Worm (Caenorhabditis elegans) whole organism, L1 larva: ENCODE measurements around the gene F21C10.6.
A peak's percentile ranks its signal among the peaks of the same experiment; 100 is the strongest.

Experiments used
- ama-1 ChIP-seq: fragments of 150-350 bp; optimal IDR thresholded peaks from 2 replicates; lab custom pipeline; 2014
- blmp-1 ChIP-seq: fragments of 150-350 bp; optimal IDR thresholded peaks from 2 replicates; lab custom pipeline; 2014; ENCODE audit warnings: missing biosample characterization, missing genetic modification characterization
- ces-1 ChIP-seq: fragments of 150-350 bp; optimal IDR thresholded peaks from 2 replicates; lab custom pipeline; 2014; ENCODE audit warnings: missing biosample characterization, missing genetic modification reagents, missing genetic modification characterization
- dsc-1 ChIP-seq: sonication (generic microtip); optimal IDR thresholded peaks from 2 replicates; lab custom pipeline; 2016; ENCODE audit warnings: mild to moderate bottlenecking, missing genetic modification characterization, missing compliant biosample characterization
- efl-1 ChIP-seq, 4 experiments: fragments of 150-350 bp; optimal IDR thresholded peaks in 3 of 4; peaks in 1 of 4; 1 replicate in 1 of 4; 2 replicates in 3 of 4; lab custom pipeline; 2014; ENCODE audit warnings: missing biosample characterization in 2 of 4, missing genetic modification characterization in 2 of 4, missing genetic modification reagents in 2 of 4
- elt-2 ChIP-seq: sonication (generic microtip); optimal IDR thresholded peaks from 2 replicates; lab custom pipeline; 2016; ENCODE audit warnings: missing genetic modification characterization, mild to moderate bottlenecking, inconsistent platforms, missing compliant biosample characterization, missing genetic modification reagents
- fkh-8 ChIP-seq: sonication (generic microtip); optimal IDR thresholded peaks from 2 replicates; lab custom pipeline; 2016; ENCODE audit warnings: mild to moderate bottlenecking, missing genetic modification characterization, missing compliant biosample characterization
- fos-1 ChIP-seq: fragments of 150-350 bp; optimal IDR thresholded peaks from 2 replicates; lab custom pipeline; 2014; ENCODE audit warnings: missing biosample characterization, missing genetic modification characterization
- grh-1 ChIP-seq: fragments of 200-800 bp; sonication (Bioruptor generic); IDR thresholded peaks from 2 replicates; pipeline ENCODE4 v1.3.6; 2022; ENCODE audit warnings: missing genetic modification reagents, missing genetic modification characterization, missing compliant biosample characterization
- hlh-4 ChIP-seq: sonication (generic microtip); optimal IDR thresholded peaks from 2 replicates; lab custom pipeline; 2016; ENCODE audit warnings: mild to moderate bottlenecking, missing genetic modification characterization, missing compliant biosample characterization
- lin-13 ChIP-seq: fragments of 150-350 bp; optimal IDR thresholded peaks from 2 replicates; lab custom pipeline; 2014; ENCODE audit warnings: missing biosample characterization, missing genetic modification reagents, missing genetic modification characterization
- lin-14 ChIP-seq: fragments of 200-800 bp; sonication (Bioruptor generic); optimal IDR thresholded peaks from 2 replicates; lab custom pipeline; 2018; ENCODE audit warnings: mild to moderate bottlenecking, missing genetic modification characterization, moderate library complexity, missing compliant biosample characterization
- lin-15B ChIP-seq: fragments of 150-350 bp; sonication (generic microtip); optimal IDR thresholded peaks from 3 replicates; lab custom pipeline; 2014; ENCODE audit warnings: missing biosample characterization, missing genetic modification characterization
- lin-35 ChIP-seq, 2 experiments: fragments of 150-350 bp; optimal IDR thresholded peaks; 2 replicates each; lab custom pipeline; 2014; ENCODE audit warnings: missing biosample characterization in 2 of 2, missing genetic modification characterization in 2 of 2, missing genetic modification reagents in 2 of 2
- lin-39 ChIP-seq: fragments of 150-350 bp; optimal IDR thresholded peaks from 2 replicates; lab custom pipeline; 2014; ENCODE audit warnings: missing biosample characterization, missing genetic modification reagents, missing genetic modification characterization
- lsy-2 ChIP-seq, 2 experiments: fragments of 150-350 bp; optimal IDR thresholded peaks; 2 replicates each; lab custom pipeline; 2014; ENCODE audit warnings: missing biosample characterization in 2 of 2, missing genetic modification characterization in 2 of 2
- mdl-1 ChIP-seq, 2 experiments: fragments of 150-350 bp; optimal IDR thresholded peaks; 2 replicates each; lab custom pipeline; 2014 to 2017; ENCODE audit warnings: missing biosample characterization in 2 of 2, missing genetic modification characterization in 2 of 2, inconsistent platforms in 1 of 2
- nhr-19 ChIP-seq: fragments of 200-800 bp; sonication (Bioruptor generic); conservative IDR thresholded peaks from 2 replicates; pipeline ENCODE4 v1.3.6; 2022; ENCODE audit warnings: missing genetic modification characterization, missing compliant biosample characterization
- nhr-20 ChIP-seq: sonication (generic microtip); optimal IDR thresholded peaks from 2 replicates; lab custom pipeline; 2016; ENCODE audit warnings: mild to moderate bottlenecking, missing genetic modification characterization, missing compliant biosample characterization
- nhr-237 ChIP-seq: fragments of 150-350 bp; optimal IDR thresholded peaks from 2 replicates; lab custom pipeline; 2014; ENCODE audit warnings: missing biosample characterization, missing genetic modification characterization
- nhr-47 ChIP-seq: sonication (generic microtip); optimal IDR thresholded peaks from 2 replicates; lab custom pipeline; 2016; ENCODE audit warnings: mild to moderate bottlenecking, missing genetic modification characterization, moderate library complexity, missing compliant biosample characterization
- nhr-71 ChIP-seq: sonication (generic microtip); optimal IDR thresholded peaks from 2 replicates; lab custom pipeline; 2016; ENCODE audit warnings: mild to moderate bottlenecking, missing genetic modification characterization, moderate library complexity, missing compliant biosample characterization
- nhr-77 ChIP-seq: fragments of 150-350 bp; optimal IDR thresholded peaks from 2 replicates; lab custom pipeline; 2014; ENCODE audit warnings: missing biosample characterization, missing genetic modification characterization
- nhr-85 ChIP-seq: sonication (generic microtip); peaks from one replicate; lab custom pipeline; 2016; ENCODE audit warnings: missing genetic modification characterization, inconsistent platforms, missing compliant biosample characterization
- nhr-90 ChIP-seq: sonication (generic microtip); optimal IDR thresholded peaks from 2 replicates; lab custom pipeline; 2016; ENCODE audit warnings: mild to moderate bottlenecking, missing genetic modification characterization, missing compliant biosample characterization; ENCODE audit not compliant: poor library complexity
- pag-3 ChIP-seq: sonication (generic microtip); optimal IDR thresholded peaks from 2 replicates; lab custom pipeline; 2017; ENCODE audit warnings: missing genetic modification characterization, mild to moderate bottlenecking, missing compliant biosample characterization, antibody characterized with exemption, borderline replicate concordance; ENCODE audit not compliant: insufficient read depth
- pax-3 ChIP-seq: fragments of 200-800 bp; sonication (Bioruptor generic); optimal IDR thresholded peaks from 2 replicates; lab custom pipeline; 2018; ENCODE audit warnings: mild to moderate bottlenecking, missing genetic modification characterization, moderate library complexity, missing compliant biosample characterization
- skn-1 ChIP-seq: fragments of 150-350 bp; optimal IDR thresholded peaks from 2 replicates; lab custom pipeline; 2014; ENCODE audit warnings: missing biosample characterization, missing genetic modification characterization
- snpc-4 ChIP-seq: fragments of 150-350 bp; optimal IDR thresholded peaks from 2 replicates; lab custom pipeline; 2014; ENCODE audit warnings: missing biosample characterization, missing genetic modification characterization
- snu-23 ChIP-seq: sonication (generic microtip); optimal IDR thresholded peaks from 2 replicates; lab custom pipeline; 2016; ENCODE audit warnings: missing genetic modification characterization, missing compliant biosample characterization
- swsn-7 ChIP-seq: sonication (generic microtip); optimal IDR thresholded peaks from 2 replicates; lab custom pipeline; 2016; ENCODE audit warnings: missing genetic modification characterization, missing compliant biosample characterization
- tlp-1 ChIP-seq: fragments of 150-350 bp; optimal IDR thresholded peaks from 2 replicates; lab custom pipeline; 2014; ENCODE audit warnings: missing biosample characterization, missing genetic modification characterization
- unc-30 ChIP-seq: sonication (generic microtip); optimal IDR thresholded peaks from 2 replicates; lab custom pipeline; 2017; ENCODE audit warnings: missing biosample characterization, missing genetic modification characterization
- vab-15 ChIP-seq: sonication (generic microtip); optimal IDR thresholded peaks from 2 replicates; lab custom pipeline; 2017; ENCODE audit warnings: missing genotype, mild to moderate bottlenecking, missing genetic modification characterization, missing compliant biosample characterization
- zag-1 ChIP-seq: fragments of 150-350 bp; optimal IDR thresholded peaks from 2 replicates; lab custom pipeline; 2014; ENCODE audit warnings: missing biosample characterization, missing genetic modification characterization

Gene F21C10.6

DNA sequence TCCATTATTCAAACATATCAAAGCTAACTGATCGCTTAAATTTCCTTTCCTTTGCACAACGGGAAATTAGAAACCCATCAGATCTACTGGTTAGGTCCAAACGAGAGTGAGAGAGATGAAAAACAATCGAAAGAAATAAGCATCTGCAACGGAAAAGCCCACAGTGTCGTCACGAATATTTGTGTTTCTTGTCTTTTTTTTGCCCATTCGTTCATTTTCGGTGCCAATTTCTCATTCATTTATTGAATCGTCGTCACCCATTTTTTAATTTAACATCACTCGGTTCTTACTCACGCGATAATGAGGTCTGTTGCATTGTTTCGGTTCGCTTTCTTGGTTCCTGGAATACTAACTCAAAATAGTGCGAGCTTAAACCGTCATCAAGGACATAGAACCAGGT lies at the start of gene F21C10.6:
Gene F21C10.6 (plus strand): TSS at position 301 of the 400 bp plus-strand sequence.
- TF ChIP-seq nhr-237 (tag; lab: Kevin White, UChicago) (no peak), snu-23 (GFP tag; lab: Kevin White, UChicago) (no peak), pax-3 (tag; lab: Kevin White, UChicago) (no peak), swsn-7 (tag; lab: Kevin White, UChicago) (no peak), snpc-4 (tag; lab: Kevin White, UChicago) (no peak), nhr-47 (tag; lab: Kevin White, UChicago) (no peak), hlh-4 (tag; lab: Kevin White, UChicago) (no peak), ces-1 (GFP tag; lab: Kevin White, UChicago) (no peak), lin-39 (no peak), tlp-1 (tag; lab: Kevin White, UChicago) (no peak)

DNA sequence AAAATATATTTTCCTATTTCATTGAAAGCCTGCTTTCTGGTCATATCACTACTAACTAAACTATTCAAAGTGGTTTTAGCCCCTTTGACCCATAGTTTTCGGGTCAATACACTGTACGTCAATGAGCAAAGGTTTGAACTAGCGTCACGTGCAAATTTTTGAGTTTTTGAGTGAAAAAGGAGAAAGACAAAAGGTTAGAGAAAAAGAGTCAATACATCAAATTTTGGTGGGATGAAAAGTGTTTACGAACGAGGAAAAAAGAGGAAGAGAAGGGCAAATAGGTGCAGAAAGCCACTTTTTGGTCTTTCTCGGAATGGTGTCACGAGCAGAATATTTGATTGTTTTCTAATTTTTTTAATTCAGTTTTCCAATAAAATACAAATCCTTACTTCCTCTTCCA lies 48.5 kb upstream of the F21C10.6 start:
- TF ChIP-seq nhr-77 (tag; lab: Kevin White, UChicago) (peak; percentile 34), elt-2 (tag; lab: Kevin White, UChicago) (peak; percentile 15), nhr-90 (tag; lab: Kevin White, UChicago) (peak; percentile 38), nhr-71 (tag; lab: Kevin White, UChicago) (peak; percentile 53), pag-3 (tag; lab: Kevin White, UChicago) (no peak), dsc-1 (peak; percentile 7), nhr-20 (peak; percentile 46), lin-13 (GFP tag; lab: Kevin White, UChicago) (peak; percentile 18), lin-35 (GFP tag; optimal IDR thresholded peaks at IDR 0.05; lab: Kevin White, UChicago) (peak in 1 of 2 experiments; percentile 16), nhr-19 (GFP tag; lab: Robert Waterston, UW) (peak; percentile 33; the same call in 1 of the 2 replicates), nhr-47 (tag; lab: Kevin White, UChicago) (peak; percentile 47), lsy-2 (tag; optimal IDR thresholded peaks at IDR 0.05; lab: Kevin White, UChicago) (peak; percentile 4 to 35), mdl-1 (tag; optimal IDR thresholded peaks at IDR 0.05; lab: Kevin White, UChicago) (peak in 1 of 2 experiments; percentile 68), ces-1 (GFP tag; lab: Kevin White, UChicago) (no peak), fkh-8 (tag; lab: Kevin White, UChicago) (peak; percentile 42), efl-1 (optimal IDR thresholded peaks at IDR 0.05; lab: Kevin White, UChicago) (no peak), efl-1 (GFP tag; optimal IDR thresholded peaks at IDR 0.05 in 1 of 2; lab: Kevin White, UChicago) (peak in 1 of 2 experiments; percentile 87), lin-14 (GFP tag; lab: Kevin White, UChicago) (peak; percentile 44), vab-15 (tag; lab: Kevin White, UChicago) (no peak), lin-15B (tag; lab: Kevin White, UChicago) (no peak), grh-1 (GFP tag; lab: Robert Waterston, UW) (no peak)

DNA sequence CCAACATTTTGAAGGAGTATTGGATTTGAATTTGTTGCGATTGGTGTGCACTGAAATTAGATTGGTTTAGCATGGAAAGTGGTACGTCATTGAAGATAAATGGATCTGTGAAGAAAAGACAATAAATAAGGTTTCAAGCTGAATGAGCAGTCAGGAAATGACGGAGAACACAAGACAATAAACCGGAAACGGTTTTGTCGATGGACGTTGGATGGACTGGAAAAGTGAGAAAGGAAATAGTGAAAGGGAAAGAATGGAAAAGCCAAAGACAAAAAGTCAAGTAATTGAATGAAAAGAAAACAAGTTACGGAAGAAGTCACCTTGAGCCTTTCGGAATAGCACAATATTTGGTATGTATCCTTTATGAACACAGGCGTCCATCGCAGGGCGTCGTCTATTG lies 48.0 kb upstream of the F21C10.6 start, which contains the start of gene T27E4.7:
Gene T27E4.7 (minus strand): TSS at position 50 of the 400 bp plus-strand sequence.
- no peak for TF ChIP-seq lin-15B (tag; lab: Kevin White, UChicago)
- TF ChIP-seq efl-1 (optimal IDR thresholded peaks at IDR 0.05; lab: Kevin White, UChicago): no peak
- peak in 1 of 2 experiments; percentile 86 for TF ChIP-seq efl-1 (GFP tag; optimal IDR thresholded peaks at IDR 0.05 in 1 of 2; lab: Kevin White, UChicago)

DNA sequence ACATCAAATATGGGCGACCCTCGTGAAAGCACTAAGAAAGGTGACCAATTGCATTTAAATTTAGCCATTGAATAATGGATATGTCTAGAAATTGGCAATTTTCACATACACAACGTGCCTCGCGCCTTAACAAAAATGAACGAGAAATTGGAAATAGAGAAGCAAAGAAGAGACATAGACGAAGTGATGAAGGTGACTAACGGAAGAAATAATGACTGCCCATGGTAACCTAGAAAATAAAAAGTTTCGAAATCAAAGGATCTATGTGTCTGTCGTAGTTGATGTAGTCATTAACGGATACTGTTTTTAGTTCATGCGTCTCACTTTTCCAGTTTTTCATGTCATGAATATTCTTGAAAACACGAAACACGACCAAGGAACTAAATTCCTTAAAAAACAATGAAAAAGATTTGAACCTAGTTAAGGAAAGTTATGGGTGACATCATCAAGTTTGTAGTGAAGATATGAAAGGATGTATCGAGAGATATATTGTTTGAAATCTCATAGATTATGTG lies 46.2 kb upstream of the F21C10.6 start:
- TF ChIP-seq lin-14 (GFP tag; lab: Kevin White, UChicago) (peak; percentile 32), unc-30 (no peak), nhr-85 (tag; lab: Kevin White, UChicago) (peak; percentile 90), fos-1 (tag; lab: Kevin White, UChicago) (peak; percentile 3), ama-1 (no peak), skn-1 (tag; lab: Kevin White, UChicago) (no peak), nhr-90 (tag; lab: Kevin White, UChicago) (no peak), blmp-1 (peak; percentile 25), nhr-47 (tag; lab: Kevin White, UChicago) (no peak), nhr-71 (tag; lab: Kevin White, UChicago) (no peak), efl-1 (optimal IDR thresholded peaks at IDR 0.05; lab: Kevin White, UChicago) (no peak), efl-1 (GFP tag; optimal IDR thresholded peaks at IDR 0.05 in 1 of 2; lab: Kevin White, UChicago) (peak in 1 of 2 experiments; percentile 73), zag-1 (tag; lab: Kevin White, UChicago) (no peak)
